Worm (Caenorhabditis elegans) whole organism, L1 larva: ENCODE measurements around the gene rpap-3.
A peak's percentile ranks its signal among the peaks of the same experiment; 100 is the strongest.

Experiments used
- C04F5.9 ChIP-seq: sonication (generic microtip); optimal IDR thresholded peaks from 2 replicates; lab custom pipeline; 2016; ENCODE audit warnings: missing genetic modification characterization, missing compliant biosample characterization
- C16A3.4 ChIP-seq: fragments of 150-350 bp; optimal IDR thresholded peaks from 2 replicates; lab custom pipeline; 2014; ENCODE audit warnings: missing biosample characterization, missing genetic modification characterization
- C34B4.2 ChIP-seq: sonication (generic microtip); optimal IDR thresholded peaks from 2 replicates; lab custom pipeline; 2017; ENCODE audit warnings: mild to moderate bottlenecking, missing genetic modification characterization, missing compliant biosample characterization
- F16B12.6 ChIP-seq: fragments of 150-350 bp; optimal IDR thresholded peaks from 2 replicates; lab custom pipeline; 2014; ENCODE audit warnings: missing biosample characterization, missing genetic modification characterization
- Y116A8C.19 ChIP-seq: sonication (generic microtip); optimal IDR thresholded peaks from 2 replicates; lab custom pipeline; 2016; ENCODE audit warnings: missing compliant biosample characterization, missing genetic modification characterization, borderline replicate concordance
- alr-1 ChIP-seq: fragments of 200-800 bp; sonication (Bioruptor generic); optimal IDR thresholded peaks from 2 replicates; lab custom pipeline; 2018; ENCODE audit warnings: borderline replicate concordance, mild to moderate bottlenecking, missing genetic modification characterization, missing compliant biosample characterization
- ama-1 ChIP-seq: fragments of 150-350 bp; optimal IDR thresholded peaks from 2 replicates; lab custom pipeline; 2014
- blmp-1 ChIP-seq: fragments of 150-350 bp; optimal IDR thresholded peaks from 2 replicates; lab custom pipeline; 2014; ENCODE audit warnings: missing biosample characterization, missing genetic modification characterization
- ceh-63 ChIP-seq: fragments of 200-800 bp; sonication (Bioruptor generic); optimal IDR thresholded peaks from 2 replicates; lab custom pipeline; 2018; ENCODE audit warnings: mild to moderate bottlenecking, missing genetic modification characterization, missing compliant biosample characterization
- ceh-8 ChIP-seq: fragments of 200-800 bp; sonication (Bioruptor generic); optimal IDR thresholded peaks from 2 replicates; lab custom pipeline; 2018; ENCODE audit warnings: mild to moderate bottlenecking, missing genetic modification characterization, moderate library complexity, missing compliant biosample characterization
- ceh-88 ChIP-seq: fragments of 200-800 bp; sonication (Bioruptor generic); IDR thresholded peaks from 2 replicates; pipeline ENCODE4 v1.3.6; 2022; ENCODE audit warnings: missing genetic modification characterization, missing compliant biosample characterization
- ces-1 ChIP-seq: fragments of 150-350 bp; optimal IDR thresholded peaks from 2 replicates; lab custom pipeline; 2014; ENCODE audit warnings: missing biosample characterization, missing genetic modification reagents, missing genetic modification characterization
- efl-3 ChIP-seq: fragments of 200-800 bp; sonication (Bioruptor generic); optimal IDR thresholded peaks from 2 replicates; lab custom pipeline; 2018; ENCODE audit warnings: mild to moderate bottlenecking, missing genetic modification characterization, missing compliant biosample characterization
- egl-13 ChIP-seq: sonication (generic microtip); optimal IDR thresholded peaks from 2 replicates; lab custom pipeline; 2016; ENCODE audit warnings: missing genotype, missing genetic modification reagents, missing genetic modification characterization, missing compliant biosample characterization
- ets-5 ChIP-seq: fragments of 200-800 bp; sonication (Bioruptor generic); IDR thresholded peaks from 2 replicates; pipeline ENCODE4 v1.3.6; 2022; ENCODE audit warnings: missing genetic modification characterization, missing compliant biosample characterization
- fkh-8 ChIP-seq: sonication (generic microtip); optimal IDR thresholded peaks from 2 replicates; lab custom pipeline; 2016; ENCODE audit warnings: mild to moderate bottlenecking, missing genetic modification characterization, missing compliant biosample characterization
- fos-1 ChIP-seq: fragments of 150-350 bp; optimal IDR thresholded peaks from 2 replicates; lab custom pipeline; 2014; ENCODE audit warnings: missing biosample characterization, missing genetic modification characterization
- hlh-17 ChIP-seq: fragments of 200-800 bp; sonication (Bioruptor generic); optimal IDR thresholded peaks from 2 replicates; lab custom pipeline; 2018; ENCODE audit warnings: missing genetic modification characterization, mild to moderate bottlenecking, missing compliant biosample characterization, moderate library complexity, borderline replicate concordance
- hpl-2 ChIP-seq: fragments of 150-350 bp; optimal IDR thresholded peaks from 2 replicates; lab custom pipeline; 2014; ENCODE audit warnings: missing biosample characterization, missing genetic modification reagents, missing genetic modification characterization
- irx-1 ChIP-seq: sonication (generic microtip); optimal IDR thresholded peaks from 2 replicates; lab custom pipeline; 2016; ENCODE audit warnings: missing genetic modification characterization, missing compliant biosample characterization
- lin-13 ChIP-seq: fragments of 150-350 bp; optimal IDR thresholded peaks from 2 replicates; lab custom pipeline; 2014; ENCODE audit warnings: missing biosample characterization, missing genetic modification reagents, missing genetic modification characterization
- lin-14 ChIP-seq: fragments of 200-800 bp; sonication (Bioruptor generic); optimal IDR thresholded peaks from 2 replicates; lab custom pipeline; 2018; ENCODE audit warnings: mild to moderate bottlenecking, missing genetic modification characterization, moderate library complexity, missing compliant biosample characterization
- lin-35 ChIP-seq, 2 experiments: fragments of 150-350 bp; optimal IDR thresholded peaks; 2 replicates each; lab custom pipeline; 2014; ENCODE audit warnings: missing biosample characterization in 2 of 2, missing genetic modification characterization in 2 of 2, missing genetic modification reagents in 2 of 2
- lin-39 ChIP-seq: fragments of 150-350 bp; optimal IDR thresholded peaks from 2 replicates; lab custom pipeline; 2014; ENCODE audit warnings: missing biosample characterization, missing genetic modification reagents, missing genetic modification characterization
- lir-3 ChIP-seq: sonication (generic microtip); optimal IDR thresholded peaks from 2 replicates; lab custom pipeline; 2016; ENCODE audit warnings: mild to moderate bottlenecking, missing genetic modification characterization, moderate library complexity, missing compliant biosample characterization; ENCODE audit not compliant: poor library complexity
- mef-2 ChIP-seq: fragments of 150-350 bp; optimal IDR thresholded peaks from 2 replicates; lab custom pipeline; 2014; ENCODE audit warnings: missing biosample characterization, missing genetic modification characterization
- mep-1 ChIP-seq: fragments of 150-350 bp; optimal IDR thresholded peaks from 2 replicates; lab custom pipeline; 2014; ENCODE audit warnings: missing biosample characterization, missing genetic modification characterization
- nhr-11 ChIP-seq: fragments of 150-350 bp; optimal IDR thresholded peaks from 2 replicates; lab custom pipeline; 2014; ENCODE audit warnings: missing biosample characterization, missing genetic modification characterization
- nhr-237 ChIP-seq: fragments of 150-350 bp; optimal IDR thresholded peaks from 2 replicates; lab custom pipeline; 2014; ENCODE audit warnings: missing biosample characterization, missing genetic modification characterization
- nhr-28 ChIP-seq: fragments of 150-350 bp; optimal IDR thresholded peaks from 2 replicates; lab custom pipeline; 2014; ENCODE audit warnings: missing biosample characterization, missing genetic modification characterization
- nhr-71 ChIP-seq: sonication (generic microtip); optimal IDR thresholded peaks from 2 replicates; lab custom pipeline; 2016; ENCODE audit warnings: mild to moderate bottlenecking, missing genetic modification characterization, moderate library complexity, missing compliant biosample characterization
- nhr-76 ChIP-seq: sonication (generic microtip); optimal IDR thresholded peaks from 2 replicates; lab custom pipeline; 2017; ENCODE audit warnings: missing biosample characterization, missing genetic modification characterization
- nhr-77 ChIP-seq: fragments of 150-350 bp; optimal IDR thresholded peaks from 2 replicates; lab custom pipeline; 2014; ENCODE audit warnings: missing biosample characterization, missing genetic modification characterization
- nhr-84 ChIP-seq: sonication (generic microtip); optimal IDR thresholded peaks from 2 replicates; lab custom pipeline; 2017; ENCODE audit warnings: missing biosample characterization, missing genetic modification characterization
- nhr-85 ChIP-seq: sonication (generic microtip); peaks from one replicate; lab custom pipeline; 2016; ENCODE audit warnings: missing genetic modification characterization, inconsistent platforms, missing compliant biosample characterization
- nhr-90 ChIP-seq: sonication (generic microtip); optimal IDR thresholded peaks from 2 replicates; lab custom pipeline; 2016; ENCODE audit warnings: mild to moderate bottlenecking, missing genetic modification characterization, missing compliant biosample characterization; ENCODE audit not compliant: poor library complexity
- pag-3 ChIP-seq: sonication (generic microtip); optimal IDR thresholded peaks from 2 replicates; lab custom pipeline; 2017; ENCODE audit warnings: missing genetic modification characterization, mild to moderate bottlenecking, missing compliant biosample characterization, antibody characterized with exemption, borderline replicate concordance; ENCODE audit not compliant: insufficient read depth
- pax-3 ChIP-seq: fragments of 200-800 bp; sonication (Bioruptor generic); optimal IDR thresholded peaks from 2 replicates; lab custom pipeline; 2018; ENCODE audit warnings: mild to moderate bottlenecking, missing genetic modification characterization, moderate library complexity, missing compliant biosample characterization
- snpc-4 ChIP-seq: fragments of 150-350 bp; optimal IDR thresholded peaks from 2 replicates; lab custom pipeline; 2014; ENCODE audit warnings: missing biosample characterization, missing genetic modification characterization
- sptf-1 ChIP-seq: fragments of 150-350 bp; optimal IDR thresholded peaks from 2 replicates; lab custom pipeline; 2014; ENCODE audit warnings: missing biosample characterization, missing genetic modification characterization
- sup-37 ChIP-seq: fragments of 200-800 bp; sonication (Bioruptor generic); optimal IDR thresholded peaks from 2 replicates; lab custom pipeline; 2018; ENCODE audit warnings: mild to moderate bottlenecking, missing genetic modification characterization, missing compliant biosample characterization
- swsn-7 ChIP-seq: sonication (generic microtip); optimal IDR thresholded peaks from 2 replicates; lab custom pipeline; 2016; ENCODE audit warnings: missing genetic modification characterization, missing compliant biosample characterization
- tbx-2 ChIP-seq: sonication (generic microtip); optimal IDR thresholded peaks from 2 replicates; lab custom pipeline; 2016; ENCODE audit warnings: missing genetic modification characterization, missing compliant biosample characterization
- tlp-1 ChIP-seq: fragments of 150-350 bp; optimal IDR thresholded peaks from 2 replicates; lab custom pipeline; 2014; ENCODE audit warnings: missing biosample characterization, missing genetic modification characterization
- unc-30 ChIP-seq: sonication (generic microtip); optimal IDR thresholded peaks from 2 replicates; lab custom pipeline; 2017; ENCODE audit warnings: missing biosample characterization, missing genetic modification characterization
- unc-62 ChIP-seq: fragments of 150-350 bp; optimal IDR thresholded peaks from 2 replicates; lab custom pipeline; 2014; ENCODE audit warnings: missing biosample characterization, missing genetic modification reagents, missing genetic modification characterization
- unc-86 ChIP-seq: sonication (generic microtip); optimal IDR thresholded peaks from 2 replicates; lab custom pipeline; 2016; ENCODE audit warnings: missing genetic modification characterization, missing compliant biosample characterization
- xbp-1 ChIP-seq: sonication (generic microtip); optimal IDR thresholded peaks from 2 replicates; lab custom pipeline; 2016; ENCODE audit warnings: missing genetic modification characterization, missing compliant biosample characterization
- zip-4 ChIP-seq: fragments of 200-800 bp; sonication (Bioruptor generic); optimal IDR thresholded peaks from 2 replicates; lab custom pipeline; 2018; ENCODE audit warnings: mild to moderate bottlenecking, missing genetic modification characterization, moderate library complexity, missing compliant biosample characterization
- ztf-4 ChIP-seq: fragments of 150-350 bp; optimal IDR thresholded peaks from 2 replicates; lab custom pipeline; 2014; ENCODE audit warnings: missing biosample characterization, missing genetic modification characterization

Gene rpap-3

DNA sequence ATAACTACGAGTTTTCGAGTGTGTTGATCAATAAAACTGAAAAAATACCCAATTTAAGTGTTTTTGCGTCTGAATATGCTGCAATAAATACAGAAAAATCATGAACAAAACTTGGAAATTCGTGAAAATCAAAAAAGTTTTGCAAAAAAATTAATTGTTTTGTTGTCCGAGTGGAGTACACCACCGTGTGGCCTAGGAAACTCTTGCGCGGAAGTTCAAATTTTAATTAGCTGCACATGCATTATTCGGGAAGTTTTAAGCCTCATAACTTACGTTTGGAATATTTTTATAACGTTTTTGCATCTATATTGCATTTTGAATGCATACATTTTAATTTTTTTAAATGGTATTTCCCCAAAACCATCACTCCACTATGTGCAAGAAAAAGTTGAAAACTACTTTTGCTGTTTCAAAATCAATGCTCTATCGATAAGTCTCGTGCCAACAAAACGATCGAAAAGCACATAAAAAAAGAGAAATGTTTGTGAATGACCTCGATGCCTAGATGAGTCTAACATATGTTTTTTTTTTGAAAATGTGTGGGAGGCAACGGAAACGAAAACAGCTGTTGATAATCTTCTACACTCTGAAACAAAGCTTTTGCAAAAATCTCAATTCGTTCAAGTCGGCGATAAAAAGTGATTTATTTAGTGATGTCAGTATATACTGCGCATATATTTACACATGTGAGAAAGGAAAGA, 37.8 kb upstream of the rpap-3 start (continued):
- no peak for TF ChIP-seq fkh-8 (tag; lab: Kevin White, UChicago)
- no peak for TF ChIP-seq nhr-76
- no peak for TF ChIP-seq hlh-17 (GFP tag; lab: Kevin White, UChicago)

DNA sequence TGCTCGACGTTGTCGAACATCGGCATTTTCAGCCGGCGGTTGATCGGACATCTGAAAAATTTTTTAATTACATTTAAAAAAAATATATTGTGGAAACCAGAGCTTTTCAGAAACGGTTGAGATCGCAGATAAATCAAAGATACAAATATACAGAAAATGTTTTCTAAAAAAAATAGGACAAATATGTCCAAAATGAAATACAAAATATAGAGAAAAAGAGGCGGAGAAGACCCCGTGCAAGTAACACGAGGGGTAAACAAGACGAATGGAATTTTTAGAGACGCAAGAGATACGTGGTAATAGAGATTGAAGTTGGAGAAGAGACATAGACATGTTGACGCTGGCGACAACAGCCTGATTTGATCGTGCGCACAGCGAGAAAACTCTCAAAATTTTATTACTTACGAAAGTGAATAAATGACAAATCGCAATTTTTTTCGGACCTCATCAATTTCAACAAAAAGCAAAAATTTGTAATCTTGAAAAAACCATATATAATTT, 37.0 kb upstream of the rpap-3 start, which contains the start of gene cdgs-1:
Gene cdgs-1, minus strand, starts transcription at position 51 of the 501 bp plus-strand sequence.
- TF ChIP-seq egl-13 (tag; lab: Kevin White, UChicago) (no peak), nhr-77 (tag; lab: Kevin White, UChicago) (no peak), C04F5.9 (tag; lab: Kevin White, UChicago) (no peak), sup-37 (GFP tag; lab: Kevin White, UChicago) (no peak), ama-1 (lab: Kevin White, UChicago) (no peak), swsn-7 (tag; lab: Kevin White, UChicago) (peak; percentile 28), nhr-85 (tag; lab: Kevin White, UChicago) (peak; percentile 33), pax-3 (no peak), efl-3 (GFP tag; lab: Kevin White, UChicago) (no peak), ces-1 (GFP tag; lab: Kevin White, UChicago) (no peak), lin-13 (GFP tag; lab: Kevin White, UChicago) (no peak), C34B4.2 (no peak), F16B12.6 (tag; lab: Kevin White, UChicago) (peak; percentile 15), tbx-2 (tag; lab: Kevin White, UChicago) (peak; percentile 28), nhr-84 (tag; lab: Kevin White, UChicago) (no peak), lin-39 (tag; lab: Kevin White, UChicago) (no peak), ceh-88 (no peak), nhr-237 (tag; lab: Kevin White, UChicago) (no peak), alr-1 (tag; lab: Kevin White, UChicago) (no peak), fos-1 (tag; lab: Kevin White, UChicago) (no peak), unc-30 (tag; lab: Kevin White, UChicago) (no peak), mef-2 (tag; lab: Kevin White, UChicago) (no peak), Y116A8C.19 (no peak), ceh-63 (GFP tag; lab: Kevin White, UChicago) (no peak), sptf-1 (tag; lab: Kevin White, UChicago) (no peak), nhr-11 (tag; lab: Kevin White, UChicago) (no peak), xbp-1 (peak; percentile 18), lir-3 (tag; lab: Kevin White, UChicago) (no peak), ets-5 (no peak), hpl-2 (GFP tag; lab: Kevin White, UChicago) (no peak), nhr-90 (tag; lab: Kevin White, UChicago) (no peak), unc-62 (no peak), zip-4 (GFP tag; lab: Kevin White, UChicago) (no peak), ztf-4 (no peak), irx-1 (no peak), nhr-28 (no peak), nhr-71 (tag; lab: Kevin White, UChicago) (peak; percentile 75), lin-14 (GFP tag; lab: Kevin White, UChicago) (peak; percentile 85), blmp-1 (tag; lab: Kevin White, UChicago) (peak; percentile 69), hlh-17 (GFP tag; lab: Kevin White, UChicago) (no peak), nhr-76 (no peak), tlp-1 (tag; lab: Kevin White, UChicago) (no peak), pag-3 (no peak), ceh-8 (GFP tag; lab: Kevin White, UChicago) (no peak), snpc-4 (tag; lab: Kevin White, UChicago) (no peak), unc-86 (no peak), lin-35 (GFP tag; optimal IDR thresholded peaks at IDR 0.05; lab: Kevin White, UChicago) (peak; percentile 41 to 73), mep-1 (tag; lab: Kevin White, UChicago) (peak; percentile 78), C16A3.4 (tag; lab: Kevin White, UChicago) (peak; percentile 25)
